Fruit fly (Drosophila melanogaster): Measurements from ENCODE around the gene hdm.
A peak's percentile ranks its signal among the peaks of the same experiment; 100 is the strongest.

hdm gene

DNA sequence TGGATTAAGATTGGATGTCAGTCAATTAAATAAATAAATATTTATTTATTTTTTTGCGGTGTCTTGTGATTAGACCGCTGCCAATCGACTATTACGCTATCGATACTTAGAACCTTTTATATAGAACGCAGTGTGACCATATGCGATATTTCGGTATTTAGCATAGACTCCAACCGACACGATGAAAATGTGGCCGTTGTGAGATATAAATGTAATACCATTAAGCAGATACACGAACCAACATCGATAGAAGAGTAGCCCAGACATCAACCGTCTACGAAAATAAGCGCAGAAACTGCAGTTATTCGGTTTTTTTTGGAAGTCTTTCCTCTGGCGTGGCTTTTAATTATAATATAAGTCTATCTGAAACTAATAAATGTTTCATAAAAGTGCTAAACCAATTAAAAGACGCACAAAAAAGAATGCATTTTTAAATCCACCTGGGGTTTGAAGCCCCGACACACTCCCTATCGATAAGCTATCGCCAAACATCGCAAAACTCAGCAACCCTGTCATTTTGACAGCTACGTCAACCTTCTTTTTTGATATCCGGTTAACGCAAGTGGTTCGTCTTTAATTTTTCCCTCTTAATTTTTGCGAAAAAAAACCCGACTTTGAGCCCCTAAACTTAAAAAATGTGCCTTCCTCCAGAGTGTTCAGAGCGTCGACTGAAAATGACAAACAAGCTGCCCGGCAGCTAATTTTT is 13.4 kb upstream of the hdm start, which contains the start of the genes Dhdds and RpS14a (continued):
- TF ChIP-seq CG2120 (GFP tag; optimal IDR thresholded peaks at IDR 0.05) (peak; percentile 25), dmrt11E (tag; optimal IDR thresholded peaks at IDR 0.05) (peak; percentile 54), Sox100B (GFP tag; optimal IDR thresholded peaks at IDR 0.05) (peak; percentile 81), chn (GFP tag; optimal IDR thresholded peaks at IDR 0.05) (no peak), Nf-YA (GFP tag; IDR thresholded peaks at IDR 0.05) (0 out of 2 replicates have a peak, but pooled peaks have one; percentile 17), Ets97D (GFP tag; optimal IDR thresholded peaks at IDR 0.05) (peak; percentile 99), tap (tag; optimal IDR thresholded peaks at IDR 0.05) (no peak), CG8944 (GFP tag; optimal IDR thresholded peaks at IDR 0.05) (no peak), CG11398 (GFP tag; optimal IDR thresholded peaks at IDR 0.05) (peak; percentile 25), CG7372 (GFP tag; IDR thresholded peaks at IDR 0.05) (no peak), MESR4 (GFP tag; optimal IDR thresholded peaks at IDR 0.05) (peak; percentile 86), CG14050 (GFP tag; IDR thresholded peaks at IDR 0.05) (no peak), caup (GFP tag; optimal IDR thresholded peaks at IDR 0.05; ENCODE audit: severe bottlenecking) (peak; percentile 75), abd-A (tag; optimal IDR thresholded peaks at IDR 0.05) (no peak), YL-1 (GFP tag; optimal IDR thresholded peaks at IDR 0.05) (peak; percentile 63), ac (GFP tag; optimal IDR thresholded peaks at IDR 0.05) (no peak), CG10654 (GFP tag; optimal IDR thresholded peaks at IDR 0.05) (peak; percentile 36), CG6654 (GFP tag; optimal IDR thresholded peaks at IDR 0.05) (peak; percentile 8), C15 (GFP tag; IDR thresholded peaks at IDR 0.05) (no peak), CG43689 (GFP tag; IDR thresholded peaks at IDR 0.05) (no peak), CG17568 (GFP tag; optimal IDR thresholded peaks at IDR 0.05) (peak; percentile 78), CG15601 (tag; optimal IDR thresholded peaks at IDR 0.05) (peak; percentile 74), ftz-f1 (GFP tag; optimal IDR thresholded peaks at IDR 0.05) (no peak), croc (GFP tag; conservative IDR thresholded peaks at IDR 0.05) (no peak), nom (GFP tag; optimal IDR thresholded peaks at IDR 0.05) (peak; percentile 56), ttk (GFP tag; IDR thresholded peaks at IDR 0.05) (no peak), Sox102F (GFP tag; optimal IDR thresholded peaks at IDR 0.05) (no peak), Lhr (GFP tag; optimal IDR thresholded peaks at IDR 0.05) (peak; percentile 90), CG33557 (GFP tag; optimal IDR thresholded peaks at IDR 0.05) (peak; percentile 63), lilli (GFP tag; optimal IDR thresholded peaks at IDR 0.05) (no peak), gro (GFP tag; optimal IDR thresholded peaks at IDR 0.05) (no peak), CG7786 (GFP tag; optimal IDR thresholded peaks at IDR 0.05) (peak; percentile 25), Meics (GFP tag; optimal IDR thresholded peaks at IDR 0.05) (peak; percentile 80), z (GFP tag; IDR thresholded peaks at IDR 0.05) (no peak), Ets65A (GFP tag) (peak; percentile 96), Antp (GFP tag; optimal IDR thresholded peaks at IDR 0.05) (no peak), CG3163 (GFP tag; optimal IDR thresholded peaks at IDR 0.05) (no peak), ssp (GFP tag; IDR thresholded peaks at IDR 0.05) (no peak), CG15479 (GFP tag; optimal IDR thresholded peaks at IDR 0.05) (no peak), chm (GFP tag; IDR thresholded peaks at IDR 0.05) (no peak; the same call in 1 of the 2 replicates), CG1602 (GFP tag; optimal IDR thresholded peaks at IDR 0.05) (no peak), CG32772 (GFP tag; IDR thresholded peaks at IDR 0.05) (no peak), CTCF (GFP tag; optimal IDR thresholded peaks at IDR 0.05) (peak; percentile 37), Hr51 (GFP tag; optimal IDR thresholded peaks at IDR 0.05) (peak; percentile 43 to 54), CG10979 (tag; optimal IDR thresholded peaks at IDR 0.05) (peak; percentile 43), CrebB (tag; optimal IDR thresholded peaks at IDR 0.05) (peak; percentile 52), hkb (optimal IDR thresholded peaks at IDR 0.05) (peak; percentile 95), hkb (GFP tag; IDR thresholded peaks at IDR 0.05) (peak; percentile 46; the same call in 1 of the 2 replicates), CG10321 (GFP tag; IDR thresholded peaks at IDR 0.05) (no peak), CG14667 (GFP tag; IDR thresholded peaks at IDR 0.05) (no peak), Dip3 (GFP tag; optimal IDR thresholded peaks at IDR 0.05) (no peak)
